Worm (Caenorhabditis elegans) whole organism, dauer: Measurements from ENCODE around the gene eelo-2.

Experiments
- unc-62 ChIP-seq: sonication (generic microtip); optimal IDR thresholded peaks from 2 replicates; lab custom pipeline; 2017; ENCODE audit warnings: missing biosample characterization, missing genetic modification reagents, missing genetic modification characterization

Gene eelo-2

ce11 chrIV:17277459-17278173 lies 27.7 kb downstream of the eelo-2 start:
- TF ChIP-seq unc-62 = no peak

DNA sequence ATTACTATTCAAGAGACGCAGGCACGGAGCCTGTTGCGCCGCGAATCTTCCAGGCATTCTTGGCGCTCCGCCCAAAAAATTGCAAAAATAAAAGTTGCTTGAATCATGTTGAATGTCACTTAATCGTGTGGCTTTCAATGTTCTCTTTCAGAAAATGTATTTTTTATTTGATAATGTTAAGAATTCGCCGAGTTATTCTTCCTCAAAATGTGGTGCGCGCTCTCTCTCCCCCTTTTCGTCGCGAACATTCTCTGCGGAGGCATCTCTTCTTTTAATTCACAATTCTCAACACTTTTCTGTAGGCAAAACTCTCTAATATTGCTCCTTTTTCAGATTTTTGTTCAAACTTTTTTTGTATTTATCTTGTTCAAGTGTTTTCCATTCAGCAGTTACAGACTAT lies 28.4 kb downstream of the eelo-2 start:
- TF ChIP-seq unc-62 = no peak

DNA sequence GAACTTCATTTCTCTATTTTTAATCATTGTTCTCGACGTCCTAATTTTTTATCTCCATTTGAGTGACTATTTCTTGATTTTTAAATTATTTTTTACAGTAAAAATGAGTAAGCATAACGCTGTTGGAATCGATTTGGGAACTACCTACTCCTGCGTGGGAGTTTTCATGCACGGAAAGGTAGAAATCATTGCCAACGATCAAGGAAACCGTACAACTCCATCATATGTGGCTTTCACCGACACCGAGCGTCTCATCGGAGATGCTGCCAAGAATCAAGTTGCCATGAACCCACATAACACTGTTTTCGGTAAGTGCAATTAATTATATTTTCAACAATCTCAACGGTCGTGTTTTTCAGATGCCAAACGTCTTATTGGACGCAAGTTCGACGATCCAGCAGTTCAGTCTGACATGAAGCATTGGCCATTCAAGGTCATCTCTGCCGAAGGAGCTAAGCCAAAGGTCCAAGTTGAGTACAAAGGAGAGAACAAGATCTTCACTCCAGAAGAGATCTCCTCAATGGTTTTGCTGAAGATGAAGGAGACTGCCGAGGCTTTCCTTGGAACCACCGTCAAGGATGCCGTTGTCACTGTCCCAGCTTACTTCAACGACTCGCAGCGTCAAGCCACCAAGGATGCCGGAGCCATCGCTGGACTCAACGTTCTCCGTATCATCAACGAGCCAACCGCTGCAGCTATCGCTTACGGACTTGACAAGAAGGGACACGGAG lies 29.1 kb downstream of the eelo-2 start, which contains the start of gene hsp-1:
hsp-1 (plus strand) TSS at position 99 of the 731 bp plus-strand sequence.
- no peak for TF ChIP-seq unc-62

DNA sequence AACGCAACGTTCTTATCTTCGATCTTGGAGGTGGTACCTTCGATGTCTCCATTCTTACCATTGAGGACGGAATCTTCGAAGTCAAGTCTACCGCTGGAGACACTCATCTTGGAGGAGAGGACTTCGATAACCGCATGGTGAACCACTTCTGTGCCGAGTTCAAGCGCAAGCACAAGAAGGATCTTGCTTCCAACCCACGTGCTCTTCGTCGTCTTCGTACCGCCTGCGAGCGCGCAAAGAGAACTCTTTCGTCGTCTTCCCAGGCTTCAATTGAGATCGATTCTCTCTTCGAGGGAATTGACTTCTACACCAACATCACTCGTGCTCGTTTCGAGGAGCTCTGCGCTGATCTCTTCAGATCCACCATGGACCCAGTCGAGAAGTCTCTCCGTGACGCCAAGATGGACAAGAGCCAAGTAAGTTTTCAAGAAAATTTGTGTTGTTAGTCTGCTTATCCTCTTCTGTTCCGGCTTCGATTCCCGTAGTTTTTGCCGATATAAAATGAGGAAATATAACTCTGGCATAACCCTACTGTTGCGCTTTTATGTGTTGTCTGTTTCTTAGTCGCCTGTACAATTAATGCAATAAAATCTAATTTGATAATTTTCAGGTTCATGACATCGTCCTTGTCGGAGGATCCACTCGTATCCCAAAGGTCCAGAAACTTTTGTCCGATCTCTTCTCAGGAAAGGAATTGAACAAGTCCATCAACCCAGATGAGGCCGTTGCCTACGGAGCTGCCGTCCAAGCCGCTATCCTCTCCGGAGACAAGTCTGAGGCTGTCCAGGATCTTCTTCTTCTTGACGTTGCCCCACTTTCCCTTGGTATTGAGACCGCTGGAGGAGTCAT lies 29.9 kb downstream of the eelo-2 start:
- no peak for TF ChIP-seq unc-62

DNA sequence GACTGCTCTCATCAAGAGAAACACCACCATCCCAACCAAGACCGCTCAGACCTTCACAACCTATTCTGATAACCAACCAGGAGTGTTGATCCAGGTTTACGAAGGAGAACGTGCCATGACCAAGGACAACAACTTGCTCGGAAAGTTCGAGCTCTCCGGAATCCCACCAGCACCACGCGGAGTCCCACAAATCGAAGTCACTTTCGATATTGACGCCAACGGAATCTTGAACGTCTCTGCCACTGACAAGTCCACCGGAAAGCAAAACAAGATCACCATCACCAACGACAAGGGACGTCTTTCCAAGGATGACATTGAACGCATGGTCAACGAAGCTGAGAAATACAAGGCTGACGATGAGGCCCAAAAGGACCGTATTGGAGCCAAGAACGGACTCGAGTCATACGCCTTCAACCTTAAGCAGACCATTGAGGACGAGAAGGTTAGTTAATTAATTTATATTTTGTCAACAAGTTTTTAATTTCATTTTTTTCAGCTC lies 30.6 kb downstream of the eelo-2 start:
- no peak for TF ChIP-seq unc-62

DNA sequence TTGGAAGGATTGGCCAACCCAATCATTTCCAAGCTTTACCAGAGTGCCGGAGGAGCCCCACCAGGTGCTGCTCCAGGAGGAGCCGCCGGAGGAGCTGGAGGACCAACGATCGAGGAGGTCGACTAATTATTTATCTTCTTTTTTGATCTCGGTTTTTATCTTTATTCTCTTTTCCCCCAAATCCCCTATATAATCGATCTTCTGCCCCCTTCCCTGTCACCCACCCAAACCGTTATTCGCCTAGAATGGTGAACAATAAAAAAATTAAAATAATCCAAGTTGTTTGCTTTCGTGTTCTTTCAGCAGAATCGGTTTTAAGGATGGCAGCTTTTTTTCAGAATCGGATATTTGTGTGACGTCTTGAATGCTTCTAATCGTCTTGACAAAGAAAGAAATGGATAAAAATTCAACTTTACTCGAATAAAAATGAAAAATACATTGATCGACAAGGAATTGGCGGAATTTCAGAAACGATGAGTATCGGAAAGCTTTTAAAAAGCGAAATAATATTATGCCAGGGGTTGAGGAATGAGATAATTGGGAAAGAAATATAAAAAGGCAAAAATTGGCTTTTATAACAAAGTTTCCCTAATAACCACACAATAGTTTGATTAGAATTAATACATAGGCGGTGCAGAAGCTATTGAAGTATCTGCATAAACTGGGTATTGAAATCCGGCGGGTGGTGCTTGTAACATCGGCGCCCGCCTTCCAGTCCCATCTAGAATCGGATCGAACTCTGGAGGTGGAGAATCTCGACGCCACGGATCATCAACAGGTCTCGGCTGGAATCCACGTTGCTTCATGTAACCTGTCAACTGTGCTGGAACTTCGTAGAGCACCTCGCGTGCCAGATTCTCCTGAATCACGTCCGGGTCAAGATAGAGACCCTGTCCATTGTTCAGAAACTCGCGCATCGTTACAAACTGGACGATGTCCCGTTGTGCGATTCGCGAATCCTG lies 31.4 kb downstream of the eelo-2 start:
- no peak for TF ChIP-seq unc-62

DNA sequence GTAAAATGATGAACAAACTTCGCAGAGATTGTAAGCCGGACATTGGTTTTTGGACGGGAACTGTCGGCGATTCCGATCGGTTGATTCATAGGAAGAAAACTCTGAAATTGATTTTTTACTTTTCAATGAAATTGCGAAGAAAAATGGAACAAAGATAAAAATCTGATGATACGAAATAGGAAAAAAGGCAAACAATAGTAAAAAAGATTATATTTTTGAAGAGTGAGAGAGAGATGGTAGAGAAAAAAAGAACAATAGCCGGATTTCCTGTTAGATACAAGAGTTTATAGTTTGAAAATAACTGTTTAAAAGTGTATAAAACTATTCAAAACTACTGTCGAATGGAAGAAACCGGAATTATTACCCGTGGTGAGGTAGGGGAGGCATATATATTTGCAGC lies 34.2 kb downstream of the eelo-2 start, which contains the start of gene nra-1:
nra-1 (minus strand) TSS at position 101 of the 400 bp plus-strand sequence.
- TF ChIP-seq unc-62 = no peak

ce11 chrIV:17285263-17285662 lies 35.3 kb downstream of the eelo-2 start:
- no peak for TF ChIP-seq unc-62

- no peak for TF ChIP-seq unc-62
Observed at ce11 chrIV:17287908-17288675, 38.2 kb downstream of the eelo-2 start, which contains the start of gene zipt-7.1. Gene zipt-7.1 (minus strand): TSS chrIV:17288139.

DNA sequence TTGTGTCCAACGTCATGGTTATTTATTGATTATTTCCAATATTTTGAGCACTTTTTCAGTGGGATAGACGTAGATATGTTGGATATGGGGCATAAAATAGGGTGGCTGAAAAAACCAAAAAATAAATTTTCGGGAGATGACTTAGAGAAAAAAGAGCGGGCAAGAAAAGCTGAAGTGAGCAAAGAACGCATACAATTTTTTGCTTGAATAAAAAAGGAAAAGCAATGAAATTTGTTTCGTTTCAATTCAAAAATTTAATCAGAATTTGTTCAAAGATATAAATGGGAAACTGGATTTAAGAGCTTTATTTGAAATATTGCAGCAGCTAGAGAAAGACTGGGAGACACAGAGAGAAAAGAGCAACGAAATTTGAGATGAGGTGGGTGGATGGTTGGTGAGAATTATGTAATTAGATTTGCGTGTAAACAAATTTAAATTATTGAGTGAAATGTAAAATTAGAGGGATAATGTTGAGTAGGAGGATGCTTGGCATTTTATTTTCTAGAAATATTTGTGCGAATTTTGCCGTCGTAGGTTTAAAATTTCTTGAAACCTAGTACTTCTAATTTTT lies 41.8 kb downstream of the eelo-2 start, which contains the start of the genes T28F3.11 and slc-17.4:
T28F3.11 (minus strand) TSS at position 51 of the 571 bp plus-strand sequence.
slc-17.4 (minus strand) TSS at position 105 of the 571 bp plus-strand sequence.
- TF ChIP-seq unc-62 = no peak

ce11 chrIV:17292350-17292749 lies 42.4 kb downstream of the eelo-2 start:
- TF ChIP-seq unc-62 = no peak

DNA sequence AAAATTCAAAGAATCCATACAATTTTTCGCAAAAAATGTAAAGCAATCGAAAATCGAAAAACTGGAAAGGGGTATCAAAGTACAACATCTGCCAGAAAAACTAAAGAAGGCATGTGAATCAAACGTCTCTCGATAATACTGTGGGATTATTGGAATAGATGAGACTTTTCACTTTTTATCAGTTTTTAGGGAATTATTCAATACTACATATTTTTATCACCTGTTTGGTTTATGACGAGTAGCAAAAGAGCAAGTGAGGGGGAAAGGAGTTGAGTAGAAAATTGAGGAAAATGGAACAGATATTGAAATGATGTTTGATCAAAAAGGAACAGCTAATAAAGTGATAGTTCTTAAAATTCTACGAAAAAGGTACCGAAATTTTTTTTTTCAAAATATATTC lies 43.1 kb downstream of the eelo-2 start:
- no peak for TF ChIP-seq unc-62

DNA sequence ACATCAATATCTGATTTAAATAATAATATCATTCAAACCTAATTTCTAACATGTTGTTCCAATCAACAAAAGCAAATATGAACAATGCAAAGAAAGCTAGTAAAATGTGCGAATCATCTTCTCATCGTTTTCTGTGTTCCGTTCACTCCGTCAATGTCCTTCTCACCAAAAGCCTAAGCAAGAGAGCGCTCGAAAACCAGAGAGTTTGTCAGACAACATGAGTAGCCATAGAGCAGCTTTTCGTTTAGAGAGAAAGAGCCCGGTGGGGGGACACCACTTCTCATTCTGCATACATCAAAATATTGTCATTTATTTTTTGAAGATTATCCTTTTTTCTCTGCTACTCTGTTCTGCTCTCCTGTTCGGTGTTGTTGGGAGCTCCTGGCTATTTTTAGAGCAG lies 43.7 kb downstream of the eelo-2 start:
- no peak for TF ChIP-seq unc-62

- no peak for TF ChIP-seq unc-62
Observed at ce11 chrIV:17294489-17294888, 44.6 kb downstream of the eelo-2 start, which contains the start of gene T28F3.5. Gene T28F3.5 (plus strand): TSS chrIV:17294789.
